Worm (Caenorhabditis elegans): ENCODE results near the gene daf-36.

ce11 chrV:10255005-10255472 is 29.5 kb upstream of the daf-36 start, which contains the start of gene rop-1:
- TF ChIP-seq sem-2 (GFP tag; optimal IDR thresholded peaks at IDR 0.05) (no peak), nhr-237 (tag; optimal IDR thresholded peaks at IDR 0.05) (no peak), mep-1 (tag; optimal IDR thresholded peaks at IDR 0.05) (no peak), sptf-1 (tag; optimal IDR thresholded peaks at IDR 0.05) (no peak), blmp-1 (tag; optimal IDR thresholded peaks at IDR 0.05) (no peak), elt-1 (tag; optimal IDR thresholded peaks at IDR 0.05; ENCODE audit: borderline replicate concordance, insufficient read depth) (no peak), nhr-76 (tag; optimal IDR thresholded peaks at IDR 0.05) (no peak), unc-62 (GFP tag; optimal IDR thresholded peaks at IDR 0.05) (no peak), pha-4 (tag; optimal IDR thresholded peaks at IDR 0.05) (no peak), M03D4.4 (tag; optimal IDR thresholded peaks at IDR 0.05) (no peak)

Measured in whole organism, mixed stage, embryonic.